Worm (Caenorhabditis elegans) whole organism, mixed stage, embryonic: Measurements from ENCODE around the gene hlh-27.

Experiments
- M03D4.4 ChIP-seq: sonication (generic microtip); optimal IDR thresholded peaks from 2 replicates; lab custom pipeline; 2017; ENCODE audit warnings: mild to moderate bottlenecking, missing genetic modification characterization, missing compliant biosample characterization
- bed-3 ChIP-seq: fragments of 200-800 bp; sonication (Bioruptor generic); optimal IDR thresholded peaks from 3 replicates; lab custom pipeline; 2018; ENCODE audit warnings: mild to moderate bottlenecking, missing genetic modification characterization, moderate library complexity, missing compliant biosample characterization
- blmp-1 ChIP-seq: fragments of 150-350 bp; optimal IDR thresholded peaks from 2 replicates; lab custom pipeline; 2014; ENCODE audit warnings: missing biosample characterization, missing genetic modification characterization
- ceh-39 ChIP-seq: fragments of 150-350 bp; optimal IDR thresholded peaks from 2 replicates; lab custom pipeline; 2014; ENCODE audit warnings: missing biosample characterization, missing genetic modification characterization
- ceh-43 ChIP-seq: fragments of 200-800 bp; sonication (Bioruptor generic); optimal IDR thresholded peaks from 2 replicates; lab custom pipeline; 2018; ENCODE audit warnings: mild to moderate bottlenecking, missing genetic modification characterization, moderate library complexity, missing compliant biosample characterization
- ceh-83 ChIP-seq: fragments of 200-800 bp; sonication (Bioruptor generic); optimal IDR thresholded peaks from 2 replicates; lab custom pipeline; 2018; ENCODE audit warnings: mild to moderate bottlenecking, missing genetic modification characterization, missing compliant biosample characterization
- ces-1 ChIP-seq: fragments of 150-350 bp; optimal IDR thresholded peaks from 2 replicates; lab custom pipeline; 2014; ENCODE audit warnings: missing biosample characterization, missing genetic modification reagents, missing genetic modification characterization
- cnd-1 ChIP-seq: fragments of 200-800 bp; sonication (Bioruptor generic); optimal IDR thresholded peaks from 2 replicates; lab custom pipeline; 2018; ENCODE audit warnings: mild to moderate bottlenecking, missing genetic modification characterization, missing compliant biosample characterization
- elt-1 ChIP-seq: sonication (generic microtip); optimal IDR thresholded peaks from 2 replicates; lab custom pipeline; 2017; ENCODE audit warnings: missing genetic modification characterization, mild to moderate bottlenecking, missing compliant biosample characterization, antibody characterized with exemption, moderate library complexity, borderline replicate concordance; ENCODE audit not compliant: insufficient read depth
- elt-3 ChIP-seq: fragments of 150-350 bp; optimal IDR thresholded peaks from 2 replicates; lab custom pipeline; 2014; ENCODE audit warnings: missing biosample characterization, missing genetic modification characterization
- flh-1 ChIP-seq: fragments of 200-800 bp; sonication (Bioruptor generic); optimal IDR thresholded peaks from 2 replicates; lab custom pipeline; 2018; ENCODE audit warnings: mild to moderate bottlenecking, missing genetic modification characterization, moderate library complexity, missing compliant biosample characterization
- hlh-1 ChIP-seq: fragments of 150-350 bp; optimal IDR thresholded peaks from 2 replicates; lab custom pipeline; 2014; ENCODE audit warnings: missing biosample characterization, missing genetic modification reagents, missing genetic modification characterization
- lin-13 ChIP-seq: fragments of 150-350 bp; optimal IDR thresholded peaks from 2 replicates; lab custom pipeline; 2014; ENCODE audit warnings: missing biosample characterization, missing genetic modification characterization
- lin-32 ChIP-seq: fragments of 200-800 bp; sonication (Bioruptor generic); optimal IDR thresholded peaks from 2 replicates; lab custom pipeline; 2018; ENCODE audit warnings: mild to moderate bottlenecking, missing genetic modification characterization, missing compliant biosample characterization
- lsy-2 ChIP-seq: fragments of 150-350 bp; optimal IDR thresholded peaks from 2 replicates; lab custom pipeline; 2014; ENCODE audit warnings: missing biosample characterization, missing genetic modification characterization
- mab-5 ChIP-seq: fragments of 150-350 bp; optimal IDR thresholded peaks from 2 replicates; lab custom pipeline; 2014; ENCODE audit warnings: missing biosample characterization, missing genetic modification characterization
- mep-1 ChIP-seq: fragments of 150-350 bp; optimal IDR thresholded peaks from 2 replicates; lab custom pipeline; 2017; ENCODE audit warnings: missing biosample characterization, missing genetic modification reagents, missing genetic modification characterization, inconsistent platforms
- mls-2 ChIP-seq: sonication (generic microtip); optimal IDR thresholded peaks from 2 replicates; lab custom pipeline; 2016; ENCODE audit warnings: mild to moderate bottlenecking, missing genetic modification characterization, moderate library complexity, missing compliant biosample characterization
- nhr-12 ChIP-seq: fragments of 150-350 bp; optimal IDR thresholded peaks from 2 replicates; lab custom pipeline; 2014; ENCODE audit warnings: missing biosample characterization, missing genetic modification characterization
- nhr-2 ChIP-seq: fragments of 150-350 bp; optimal IDR thresholded peaks from 2 replicates; lab custom pipeline; 2014; ENCODE audit warnings: missing biosample characterization, missing genetic modification characterization
- nhr-237 ChIP-seq: fragments of 150-350 bp; optimal IDR thresholded peaks from 2 replicates; lab custom pipeline; 2014; ENCODE audit warnings: missing biosample characterization, missing genetic modification characterization
- nhr-28 ChIP-seq: fragments of 150-350 bp; optimal IDR thresholded peaks from 2 replicates; lab custom pipeline; 2014; ENCODE audit warnings: missing biosample characterization, missing genetic modification characterization
- nhr-76 ChIP-seq: sonication (generic microtip); optimal IDR thresholded peaks from 2 replicates; lab custom pipeline; 2017; ENCODE audit warnings: missing biosample characterization, missing genetic modification characterization
- sem-2 ChIP-seq: fragments of 200-800 bp; sonication (Bioruptor generic); optimal IDR thresholded peaks from 2 replicates; lab custom pipeline; 2018; ENCODE audit warnings: mild to moderate bottlenecking, missing genetic modification characterization, missing compliant biosample characterization
- snpc-4 ChIP-seq: fragments of 150-350 bp; optimal IDR thresholded peaks from 2 replicates; lab custom pipeline; 2014; ENCODE audit warnings: missing biosample characterization, missing genetic modification characterization
- sptf-1 ChIP-seq: sonication (generic microtip); optimal IDR thresholded peaks from 2 replicates; lab custom pipeline; 2017; ENCODE audit warnings: mild to moderate bottlenecking, missing genetic modification characterization, moderate library complexity, missing compliant biosample characterization
- tbx-8 ChIP-seq: fragments of 200-800 bp; sonication (Bioruptor generic); optimal IDR thresholded peaks from 2 replicates; lab custom pipeline; 2018; ENCODE audit warnings: mild to moderate bottlenecking, missing genetic modification characterization, moderate library complexity, missing compliant biosample characterization
- unc-120 ChIP-seq: sonication (generic microtip); optimal IDR thresholded peaks from 2 replicates; lab custom pipeline; 2017; ENCODE audit warnings: missing genetic modification characterization, missing compliant biosample characterization; ENCODE audit not compliant: poor library complexity, severe bottlenecking
- unc-39 ChIP-seq: fragments of 150-350 bp; optimal IDR thresholded peaks from 2 replicates; lab custom pipeline; 2014; ENCODE audit warnings: missing biosample characterization, missing genetic modification characterization
- unc-62 ChIP-seq: fragments of 150-350 bp; optimal IDR thresholded peaks from 2 replicates; lab custom pipeline; 2014; ENCODE audit warnings: missing biosample characterization, missing genetic modification reagents, missing genetic modification characterization
- zip-8 ChIP-seq: fragments of 150-350 bp; optimal IDR thresholded peaks from 2 replicates; lab custom pipeline; 2014; ENCODE audit warnings: missing biosample characterization, missing genetic modification characterization
- ztf-11 ChIP-seq: fragments of 150-350 bp; optimal IDR thresholded peaks from 2 replicates; lab custom pipeline; 2014; ENCODE audit warnings: missing biosample characterization, missing genetic modification characterization

hlh-27 gene

DNA sequence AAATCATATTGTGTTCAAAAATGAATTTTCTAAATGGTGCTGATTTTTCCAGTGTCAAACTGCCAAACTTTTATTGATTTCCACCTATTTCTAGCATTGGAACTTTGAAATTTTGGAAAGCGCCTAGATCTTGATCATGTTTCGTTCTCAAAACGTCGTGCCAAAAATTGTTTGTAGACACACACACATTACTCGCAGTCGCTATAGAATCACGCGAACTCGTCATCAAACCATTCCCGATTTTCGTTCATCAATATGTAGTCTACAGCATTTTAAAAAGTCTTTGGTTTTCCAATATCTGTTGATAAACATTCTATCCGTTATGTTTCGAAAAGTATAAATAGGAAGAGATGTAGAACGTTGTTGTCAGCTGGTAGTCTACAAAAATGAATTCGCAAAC is 30.3 kb upstream of the hlh-27 start, which contains the start of the genes C17C3.1 and C17C3.15:
TSS of gene C17C3.1 (plus strand) at position 301 of the 400 bp plus-strand sequence.
TSS of gene C17C3.15 (plus strand) at position 383 of the 400 bp plus-strand sequence.
- TF ChIP-seq unc-120 (no peak), sptf-1 (tag; lab: Kevin White, UChicago) (no peak)

DNA sequence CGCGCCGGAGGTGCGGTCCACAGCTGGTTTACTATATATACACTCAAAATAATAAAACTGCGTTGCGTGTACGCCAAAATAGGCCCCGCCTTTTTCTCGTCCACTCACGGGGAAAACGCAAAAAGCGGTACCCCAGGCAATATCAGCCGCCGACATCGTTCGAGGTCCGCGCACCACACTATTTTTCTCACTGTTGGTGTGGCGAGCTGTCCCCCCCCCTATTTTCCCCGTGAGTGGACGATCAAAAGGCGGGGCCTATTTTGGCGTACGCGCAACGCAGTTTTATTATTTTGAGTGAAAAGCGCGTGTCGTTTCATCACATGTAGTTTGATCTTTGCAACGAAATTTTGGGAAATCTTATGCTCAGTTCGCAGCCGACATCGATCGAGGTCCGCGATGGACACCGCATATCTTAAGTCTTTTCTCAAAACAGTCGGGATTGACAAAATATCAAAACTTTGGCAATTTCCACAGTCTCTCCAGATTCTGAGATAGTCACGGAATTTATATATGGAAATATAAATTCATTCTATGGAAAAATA is 25.1 kb upstream of the hlh-27 start:
- TF ChIP-seq mep-1 (no peak), sptf-1 (tag; lab: Kevin White, UChicago) (no peak), nhr-237 (no peak), nhr-2 (tag; lab: Kevin White, UChicago) (no peak), tbx-8 (GFP tag; lab: Kevin White, UChicago) (no peak), elt-3 (tag; lab: Kevin White, UChicago) (no peak), flh-1 (GFP tag; lab: Kevin White, UChicago) (no peak), bed-3 (no peak), ztf-11 (no peak), lin-32 (GFP tag; lab: Kevin White, UChicago) (no peak), hlh-1 (tag; lab: Kevin White, UChicago) (no peak), ces-1 (GFP tag; lab: Kevin White, UChicago) (no peak), cnd-1 (tag; lab: Kevin White, UChicago) (no peak), elt-1 (tag; lab: Kevin White, UChicago) (no peak), blmp-1 (tag; lab: Kevin White, UChicago) (no peak), ceh-83 (GFP tag; lab: Kevin White, UChicago) (no peak), snpc-4 (tag; lab: Kevin White, UChicago) (no peak)

- TF ChIP-seq nhr-2 (tag; lab: Kevin White, UChicago) (no peak), elt-1 (tag; lab: Kevin White, UChicago) (no peak), nhr-76 (tag; lab: Kevin White, UChicago) (no peak), mls-2 (tag; lab: Kevin White, UChicago) (no peak), mep-1 (no peak), elt-3 (tag; lab: Kevin White, UChicago) (no peak), lsy-2 (tag; lab: Kevin White, UChicago) (no peak), ceh-83 (GFP tag; lab: Kevin White, UChicago) (no peak), hlh-1 (tag; lab: Kevin White, UChicago) (no peak), lin-32 (GFP tag; lab: Kevin White, UChicago) (no peak), unc-39 (no peak), lin-13 (tag; lab: Kevin White, UChicago) (no peak), ztf-11 (no peak), zip-8 (tag; lab: Kevin White, UChicago) (no peak), tbx-8 (GFP tag; lab: Kevin White, UChicago) (no peak), bed-3 (no peak)
- TF ChIP-seq, all 35 proteins: peak for 0
Measured at ce11 chrII:5561392-5561791, 21.4 kb upstream of the hlh-27 start, which contains the start of gene C17C3.3. Gene C17C3.3 (plus strand): TSS chrII:5561737.

ce11 chrII:5557134-5557533 is 17.1 kb upstream of the hlh-27 start:
- TF ChIP-seq nhr-237 (no peak), sem-2 (GFP tag; lab: Kevin White, UChicago) (no peak), elt-1 (tag; lab: Kevin White, UChicago) (no peak), snpc-4 (tag; lab: Kevin White, UChicago) (no peak), nhr-28 (tag; lab: Kevin White, UChicago) (no peak), ceh-83 (GFP tag; lab: Kevin White, UChicago) (no peak), zip-8 (tag; lab: Kevin White, UChicago) (no peak), blmp-1 (tag; lab: Kevin White, UChicago) (no peak), ceh-39 (tag; lab: Kevin White, UChicago) (no peak), M03D4.4 (tag; lab: Kevin White, UChicago) (no peak), lin-13 (tag; lab: Kevin White, UChicago) (no peak), sptf-1 (tag; lab: Kevin White, UChicago) (no peak), lin-32 (GFP tag; lab: Kevin White, UChicago) (no peak), nhr-76 (tag; lab: Kevin White, UChicago) (no peak), ceh-43 (GFP tag; lab: Kevin White, UChicago) (no peak), nhr-12 (no peak), hlh-1 (tag; lab: Kevin White, UChicago) (no peak), unc-120 (no peak), mab-5 (tag; lab: Kevin White, UChicago) (no peak), unc-62 (GFP tag; lab: Kevin White, UChicago) (no peak)
